Fruit fly (Drosophila melanogaster): Measurements from ENCODE around the gene CG4842.

CG4842 gene

DNA sequence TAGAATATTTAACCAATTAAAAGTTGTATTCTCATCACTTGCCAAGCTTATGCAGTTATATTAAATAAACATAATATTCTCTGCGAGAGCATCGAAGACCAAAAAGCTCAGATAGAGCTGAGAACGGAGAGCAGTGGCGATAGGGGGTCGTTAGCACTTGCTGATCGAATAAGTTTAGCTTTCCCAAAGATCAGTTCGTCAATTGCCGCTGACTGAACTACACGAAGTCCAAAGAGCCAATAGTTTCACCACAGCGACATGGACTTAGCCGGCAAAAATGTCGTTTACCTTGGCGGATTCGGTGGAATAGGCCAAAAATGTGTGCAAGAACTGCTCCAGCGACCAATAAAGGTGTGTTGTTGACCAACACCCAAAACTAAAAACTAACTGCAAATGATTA lies at the start of gene CG4842:
Gene CG4842, plus strand, starts transcription at position 191 of the 400 bp plus-strand sequence.
- TF ChIP-seq Trl (optimal IDR thresholded peaks at IDR 0.05), result peak in 1 of 2 experiments; percentile 28
- TF ChIP-seq Trl (GFP tag; optimal IDR thresholded peaks at IDR 0.05), result no peak
- no peak for TF ChIP-seq shn (GFP tag; optimal IDR thresholded peaks at IDR 0.05)
- TF ChIP-seq Hsf (GFP tag; optimal IDR thresholded peaks at IDR 0.05), result no peak
- TF ChIP-seq Med (GFP tag), result peak; percentile 46
- TF ChIP-seq sug (tag; optimal IDR thresholded peaks at IDR 0.05), result peak; percentile 29
- 0 out of 4 replicates have a peak, but pooled peaks have one; percentile 57 for TF ChIP-seq chinmo (GFP tag; IDR thresholded peaks at IDR 0.05; ENCODE audit: partially characterized antibody)
- TF ChIP-seq CG18764 (GFP tag; optimal IDR thresholded peaks at IDR 0.05), result no peak

DNA sequence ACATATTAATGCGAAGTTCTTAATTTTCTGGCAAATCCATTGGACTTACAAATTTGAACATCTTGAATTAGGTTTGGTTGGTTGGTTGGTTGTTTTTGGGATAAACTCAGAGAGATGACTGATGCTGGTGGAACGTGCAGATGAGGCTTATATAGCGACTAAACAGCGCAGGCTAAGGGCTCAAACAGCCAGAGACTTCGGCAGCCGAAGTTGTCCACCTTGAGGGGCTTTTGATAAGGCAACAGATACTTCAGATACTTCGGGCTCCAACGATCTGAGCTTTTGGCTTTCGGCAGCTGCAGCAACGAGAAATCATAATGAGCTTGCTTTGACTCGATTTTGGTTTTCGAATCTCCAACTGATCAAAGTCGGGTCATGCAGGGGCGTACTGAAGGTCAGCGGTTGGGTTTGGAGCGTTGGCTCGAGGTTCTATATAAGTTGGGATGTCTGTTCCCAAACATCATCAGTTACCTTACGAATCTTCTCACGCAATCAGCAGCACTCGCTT lies 48.7 kb upstream of the CG4842 start, which contains the start of the genes CG13041 and CG13060:
Gene CG13041, minus strand, starts transcription at position 128 of the 508 bp plus-strand sequence.
Gene CG13060, plus strand, starts transcription at position 458 of the 508 bp plus-strand sequence.
- no peak for TF ChIP-seq CG7928 (GFP tag; optimal IDR thresholded peaks at IDR 0.05)
- no peak for TF ChIP-seq Pdp1 (GFP tag; optimal IDR thresholded peaks at IDR 0.05)
- TF ChIP-seq Ada2b (GFP tag; IDR thresholded peaks at IDR 0.05), result no peak
- peak; percentile 68 for TF ChIP-seq Deaf1 (tag; optimal IDR thresholded peaks at IDR 0.05)
- TF ChIP-seq Doc3 (GFP tag; IDR thresholded peaks at IDR 0.05; ENCODE audit: partially characterized antibody), result no peak
- TF ChIP-seq chinmo (GFP tag; IDR thresholded peaks at IDR 0.05; ENCODE audit: partially characterized antibody), result 0 out of 4 replicates have a peak, but pooled peaks have one; percentile 61
- TF ChIP-seq aop (GFP tag; IDR thresholded peaks at IDR 0.05), result no peak
- TF ChIP-seq Dref (GFP tag; IDR thresholded peaks at IDR 0.05), result no peak
- TF ChIP-seq Xrp1 (GFP tag; IDR thresholded peaks at IDR 0.05), result no peak

DNA sequence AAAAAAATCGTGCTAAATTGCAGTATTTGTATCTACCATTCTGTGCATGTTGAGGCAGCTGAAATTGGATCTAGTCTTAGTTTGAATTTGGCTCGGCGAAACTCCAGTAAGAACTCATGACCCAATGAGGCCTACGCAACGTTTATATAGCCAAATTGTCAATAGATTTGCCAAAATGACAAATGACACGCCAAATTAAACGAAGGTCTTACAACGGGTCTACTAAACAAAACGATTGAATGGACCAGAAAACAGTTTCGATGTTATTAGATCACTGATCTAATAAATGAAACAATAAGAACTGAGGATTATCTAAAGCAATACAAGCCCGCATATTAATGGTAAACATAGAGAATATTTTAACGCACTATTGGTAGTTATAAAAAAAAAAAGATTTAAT lies 47.0 kb upstream of the CG4842 start, which contains the start of gene CG42718:
Gene CG42718, minus strand, starts transcription at position 101 of the 400 bp plus-strand sequence.
- no peak for TF ChIP-seq HmgZ (tag; optimal IDR thresholded peaks at IDR 0.05)
- no peak for TF ChIP-seq CG11696 (GFP tag; IDR thresholded peaks at IDR 0.05)
- TF ChIP-seq lab (GFP tag; optimal IDR thresholded peaks at IDR 0.05), result no peak
- no peak for TF ChIP-seq twi (tag; optimal IDR thresholded peaks at IDR 0.05)
- no peak for TF ChIP-seq Max (GFP tag; optimal IDR thresholded peaks at IDR 0.05)
- TF ChIP-seq Hr39 (optimal IDR thresholded peaks at IDR 0.05), result no peak
- no peak for TF ChIP-seq CG8478 (optimal IDR thresholded peaks at IDR 0.05)

- TF ChIP-seq hbn (GFP tag; IDR thresholded peaks at IDR 0.05; ENCODE audit: partially characterized antibody) (no peak), ato (GFP tag; IDR thresholded peaks at IDR 0.05; ENCODE audit: partially characterized antibody) (no peak), luna (GFP tag; optimal IDR thresholded peaks at IDR 0.05) (no peak), Asciz (GFP tag; optimal IDR thresholded peaks at IDR 0.05) (no peak), salm (tag; optimal IDR thresholded peaks at IDR 0.05) (no peak), Vsx1 (GFP tag; optimal IDR thresholded peaks at IDR 0.05) (no peak), CG7271 (tag; optimal IDR thresholded peaks at IDR 0.05) (no peak), Hand (GFP tag; optimal IDR thresholded peaks at IDR 0.05) (no peak), zfh2 (GFP tag; optimal IDR thresholded peaks at IDR 0.05) (no peak)
Measured at dm6 chr3L:16323372-16323771, 44.8 kb upstream of the CG4842 start, which contains the start of gene CG13059. Gene CG13059 (plus strand): TSS chr3L:16323672.

DNA sequence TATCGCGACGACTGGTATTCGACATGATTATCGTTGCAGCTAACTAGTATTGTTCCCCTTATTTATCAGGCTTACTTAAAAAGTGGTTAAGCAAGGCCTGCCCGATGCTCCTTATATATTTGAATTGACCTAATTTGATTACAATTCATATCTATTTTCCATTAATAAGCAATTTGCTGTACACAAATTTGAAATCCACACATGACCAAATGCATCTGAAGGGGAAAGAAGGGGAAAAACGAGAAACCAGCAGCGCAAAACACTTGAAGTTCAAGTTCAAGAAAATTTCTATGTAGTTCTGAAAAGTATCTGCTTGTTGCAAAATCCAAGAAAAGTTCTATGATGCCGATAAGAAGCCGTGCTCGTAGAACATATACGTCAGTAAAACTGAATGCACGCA lies 41.5 kb upstream of the CG4842 start, which contains the start of the genes CG13040 and CG13039:
Gene CG13040, minus strand, starts transcription at position 101 of the 400 bp plus-strand sequence.
Gene CG13039, minus strand, starts transcription at position 106 of the 400 bp plus-strand sequence.
- no peak for TF ChIP-seq CG31388 (GFP tag; optimal IDR thresholded peaks at IDR 0.05)
- no peak for TF ChIP-seq CG17829 (tag; optimal IDR thresholded peaks at IDR 0.05)
- no peak for TF ChIP-seq CG9609 (GFP tag; optimal IDR thresholded peaks at IDR 0.05)
- no peak for TF ChIP-seq CG2889 (GFP tag; IDR thresholded peaks at IDR 0.05)
- TF ChIP-seq sens (GFP tag), result no peak
- TF ChIP-seq Asciz (GFP tag; optimal IDR thresholded peaks at IDR 0.05), result no peak
- TF ChIP-seq BtbVII (GFP tag; optimal IDR thresholded peaks at IDR 0.05), result no peak
- TF ChIP-seq toy (GFP tag; IDR thresholded peaks at IDR 0.05), result no peak

Data from whole organism, embryonic.